Fruit fly (Drosophila melanogaster) whole organism, embryonic: ENCODE data around the gene robl22E.
A peak's percentile ranks its signal among the peaks of the same experiment; 100 is the strongest.

Experiments
- Atf3 ChIP-seq: fragments of 200-800 bp; sonication (Bioruptor generic); optimal IDR thresholded peaks from 3 replicates; lab custom pipeline; 2016; ENCODE audit warnings: missing biosample characterization, missing genetic modification characterization
- CG10147 ChIP-seq: fragments of 200-800 bp; sonication (Bioruptor generic); optimal IDR thresholded peaks from 2 replicates; lab custom pipeline; 2019; ENCODE audit warnings: missing biosample characterization, mild to moderate bottlenecking, missing genetic modification characterization, moderate library complexity
- CG12659 ChIP-seq: fragments of 200-800 bp; sonication (Bioruptor generic); optimal IDR thresholded peaks from 3 replicates; lab custom pipeline; 2017; ENCODE audit warnings: mild to moderate bottlenecking, missing biosample characterization, missing genetic modification reagents, missing genetic modification characterization
- CG12942 ChIP-seq: fragments of 200-800 bp; sonication (Bioruptor generic); optimal IDR thresholded peaks from 3 replicates; lab custom pipeline; 2016; ENCODE audit warnings: missing biosample characterization, missing genetic modification characterization
- CG14014 ChIP-seq: fragments of 200-800 bp; sonication (Bioruptor generic); IDR thresholded peaks from 2 replicates; pipeline ENCODE4 v1.3.6; 2022; ENCODE audit warnings: missing biosample characterization, missing genetic modification characterization
- CG16779 ChIP-seq: fragments of 200-800 bp; sonication (Bioruptor generic); IDR thresholded peaks from 2 replicates; pipeline ENCODE4 v1.3.6; 2022; ENCODE audit warnings: missing biosample characterization, missing genetic modification characterization
- CG16813 ChIP-seq: fragments of 200-800 bp; sonication (Bioruptor generic); IDR thresholded peaks from 3 replicates; pipeline ENCODE4 v1.3.6; 2022; ENCODE audit warnings: missing biosample characterization, missing genetic modification characterization; ENCODE audit not compliant: partially characterized antibody
- CG16815 ChIP-seq: fragments of 200-800 bp; sonication (Bioruptor generic); optimal IDR thresholded peaks from 3 replicates; lab custom pipeline; 2017; ENCODE audit warnings: missing biosample characterization, mild to moderate bottlenecking, missing genetic modification characterization
- CG18764 ChIP-seq: fragments of 200-800 bp; sonication (Bioruptor generic); optimal IDR thresholded peaks from 3 replicates; lab custom pipeline; 2016; ENCODE audit warnings: missing biosample characterization, missing genetic modification characterization
- CG2875 ChIP-seq: fragments of 200-800 bp; sonication (Bioruptor generic); optimal IDR thresholded peaks from 2 replicates; lab custom pipeline; 2017; ENCODE audit warnings: missing biosample characterization, mild to moderate bottlenecking, missing genetic modification characterization, missing genetic modification reagents
- CG30403 ChIP-seq: fragments of 200-800 bp; sonication (Bioruptor generic); optimal IDR thresholded peaks from 3 replicates; lab custom pipeline; 2016; ENCODE audit warnings: missing biosample characterization, missing genetic modification characterization
- CG3163 ChIP-seq: fragments of 200-800 bp; sonication (Bioruptor generic); optimal IDR thresholded peaks from 3 replicates; lab custom pipeline; 2016; ENCODE audit warnings: missing biosample characterization, missing genetic modification characterization
- CG4617 ChIP-seq: fragments of 200-800 bp; sonication (Bioruptor generic); optimal IDR thresholded peaks from 3 replicates; lab custom pipeline; 2016; ENCODE audit warnings: missing biosample characterization, missing genetic modification characterization, borderline replicate concordance
- CG4707 ChIP-seq: fragments of 200-800 bp; sonication (Bioruptor generic); optimal IDR thresholded peaks from 2 replicates; lab custom pipeline; 2018; ENCODE audit warnings: missing biosample characterization, mild to moderate bottlenecking, missing genetic modification characterization, moderate library complexity
- CG7556 ChIP-seq: fragments of 200-800 bp; sonication (Bioruptor generic); optimal IDR thresholded peaks from 2 replicates; lab custom pipeline; 2017; ENCODE audit warnings: missing biosample characterization, mild to moderate bottlenecking, missing genetic modification characterization
- CG9437 ChIP-seq: fragments of 200-800 bp; sonication (Bioruptor generic); optimal IDR thresholded peaks from 2 replicates; lab custom pipeline; 2018; ENCODE audit warnings: missing biosample characterization, mild to moderate bottlenecking, missing genetic modification characterization
- Deaf1 ChIP-seq: fragments of 200-800 bp; optimal IDR thresholded peaks from 3 replicates; lab custom pipeline; 2019; ENCODE audit warnings: missing biosample characterization, mild to moderate bottlenecking, missing genetic modification characterization, moderate library complexity
- Dll ChIP-seq: fragments of 200-800 bp; sonication (Bioruptor generic); IDR thresholded peaks from 4 replicates; pipeline ENCODE4 v1.3.6; 2022; ENCODE audit warnings: missing biosample characterization, missing genetic modification characterization; ENCODE audit not compliant: partially characterized antibody
- HHEX ChIP-seq: fragments of 200-800 bp; sonication (Bioruptor generic); optimal IDR thresholded peaks from 3 replicates; lab custom pipeline; 2017; ENCODE audit warnings: missing biosample characterization, mild to moderate bottlenecking, missing genetic modification characterization, missing genetic modification reagents
- HLHmδ ChIP-seq: fragments of 200-800 bp; sonication (Bioruptor generic); optimal IDR thresholded peaks from 2 replicates; lab custom pipeline; 2018; ENCODE audit warnings: missing biosample characterization, mild to moderate bottlenecking, missing genetic modification characterization, moderate library complexity
- Hr51 ChIP-seq, 2 experiments: fragments of 200-800 bp; sonication (Bioruptor generic); optimal IDR thresholded peaks; 2 replicates in 1 of 2; 3 replicates in 1 of 2; lab custom pipeline; 2016 to 2018; ENCODE audit warnings: missing biosample characterization in 2 of 2, missing genetic modification characterization in 2 of 2, mild to moderate bottlenecking in 1 of 2, moderate library complexity in 1 of 2
- Hr78 ChIP-seq, 2 experiments: fragments of 200-800 bp in 1 of 2; fragments of >200 bp in 1 of 2; sonication (Bioruptor generic) in 1 of 2; optimal IDR thresholded peaks; 2 replicates each; lab custom pipeline; 2017 to 2019; ENCODE audit warnings: missing biosample characterization in 2 of 2, missing genetic modification characterization in 2 of 2, mild to moderate bottlenecking in 1 of 2, moderate library complexity in 1 of 2
- Lim3 ChIP-seq: fragments of 200-800 bp; sonication (Bioruptor generic); IDR thresholded peaks from 2 replicates; pipeline ENCODE4 v1.3.6; 2022; ENCODE audit warnings: missing biosample characterization, missing genetic modification characterization
- Nf-YA ChIP-seq: fragments of 200-800 bp; sonication (Bioruptor generic); IDR thresholded peaks from 2 replicates; pipeline ENCODE4 v1.3.6; 2022; ENCODE audit warnings: missing biosample characterization, missing genetic modification characterization
- Ptx1 ChIP-seq: fragments of 200-800 bp; sonication (Bioruptor generic); IDR thresholded peaks from 2 replicates; pipeline ENCODE4 v1.3.6; 2022; ENCODE audit warnings: missing biosample characterization, missing genetic modification characterization
- Trl ChIP-seq, 3 experiments: fragments of >200 bp in 2 of 3; fragments of 200-800 bp in 1 of 3; sonication (Bioruptor generic) in 1 of 3; optimal IDR thresholded peaks; 2 replicates in 1 of 3; 3 replicates in 2 of 3; lab custom pipeline; 2016 to 2017; ENCODE audit warnings: missing biosample characterization in 1 of 3, missing genetic modification characterization in 1 of 3
- abd-A ChIP-seq: fragments of 200-800 bp; sonication (Bioruptor generic); optimal IDR thresholded peaks from 3 replicates; lab custom pipeline; 2019; ENCODE audit warnings: missing biosample characterization, mild to moderate bottlenecking, missing genetic modification characterization, moderate library complexity
- ase ChIP-seq: fragments of 200-800 bp; sonication (Bioruptor generic); IDR thresholded peaks from 3 replicates; pipeline ENCODE4 v1.3.6; 2022; ENCODE audit warnings: missing biosample characterization, missing genetic modification characterization
- ato ChIP-seq: fragments of 200-800 bp; sonication (Bioruptor generic); IDR thresholded peaks from 2 replicates; pipeline ENCODE4 v1.3.6; 2022; ENCODE audit warnings: missing biosample characterization, missing genetic modification characterization; ENCODE audit not compliant: partially characterized antibody
- az2 ChIP-seq: fragments of 200-800 bp; sonication (Bioruptor generic); optimal IDR thresholded peaks from 3 replicates; lab custom pipeline; 2016; ENCODE audit warnings: missing biosample characterization, missing genetic modification characterization
- bsh ChIP-seq, 2 experiments: fragments of 200-800 bp; sonication (Bioruptor generic); optimal IDR thresholded peaks; 2 replicates each; lab custom pipeline; 2017 to 2018; ENCODE audit warnings: mild to moderate bottlenecking in 2 of 2, missing biosample characterization in 2 of 2, missing genetic modification characterization in 2 of 2, moderate library complexity in 1 of 2
- dpn ChIP-seq, 2 experiments: fragments of 200-800 bp; sonication (Bioruptor generic); optimal IDR thresholded peaks; 3 replicates each; lab custom pipeline; 2016; ENCODE audit warnings: missing biosample characterization in 2 of 2, missing genetic modification characterization in 2 of 2
- gcm2 ChIP-seq: fragments of 200-800 bp; sonication (Bioruptor generic); optimal IDR thresholded peaks from 2 replicates; lab custom pipeline; 2016; ENCODE audit warnings: missing biosample characterization, missing genetic modification characterization
- ind ChIP-seq: fragments of 200-800 bp; sonication (Bioruptor generic); optimal IDR thresholded peaks from 3 replicates; lab custom pipeline; 2016; ENCODE audit warnings: missing biosample characterization, missing genetic modification characterization
- lola ChIP-seq, 3 experiments: fragments of >200 bp in 2 of 3; fragments of 200-800 bp in 1 of 3; sonication (Bioruptor generic) in 1 of 3; optimal IDR thresholded peaks; 2 replicates each; lab custom pipeline; 2017 to 2019; ENCODE audit warnings: missing biosample characterization in 3 of 3, missing genetic modification characterization in 3 of 3, mild to moderate bottlenecking in 1 of 3, moderate library complexity in 1 of 3
- maf-S ChIP-seq: fragments of 200-800 bp; sonication (Bioruptor generic); optimal IDR thresholded peaks from 2 replicates; lab custom pipeline; 2016; ENCODE audit warnings: missing biosample characterization, missing genetic modification characterization
- mld ChIP-seq: fragments of 200-800 bp; sonication (Bioruptor generic); IDR thresholded peaks from 3 replicates; pipeline ENCODE4 v1.3.6; 2022; ENCODE audit warnings: missing biosample characterization, missing genetic modification characterization; ENCODE audit not compliant: partially characterized antibody
- nau ChIP-seq: fragments of 200-800 bp; sonication (Bioruptor generic); optimal IDR thresholded peaks from 3 replicates; lab custom pipeline; 2017; ENCODE audit warnings: missing biosample characterization, mild to moderate bottlenecking, missing genetic modification characterization, missing genetic modification reagents
- onecut ChIP-seq: fragments of 200-800 bp; sonication (Bioruptor generic); IDR thresholded peaks from 2 replicates; pipeline ENCODE4 v1.3.6; 2022; ENCODE audit warnings: missing biosample characterization, missing genetic modification characterization
- otp ChIP-seq: fragments of 200-800 bp; sonication (Bioruptor generic); IDR thresholded peaks from 3 replicates; pipeline ENCODE4, ENCODE4 v1.3.6; 2022; ENCODE audit warnings: missing biosample characterization, missing genetic modification characterization
- p53 ChIP-seq: fragments of 200-800 bp; sonication (Bioruptor generic); optimal IDR thresholded peaks from 2 replicates; lab custom pipeline; 2016; ENCODE audit warnings: missing biosample characterization, missing genetic modification characterization
- peb ChIP-seq: fragments of 200-800 bp; sonication (Bioruptor generic); IDR thresholded peaks from 2 replicates; pipeline ENCODE4 v1.3.6; 2022; ENCODE audit warnings: missing biosample characterization, missing genetic modification characterization
- ranshi ChIP-seq: fragments of 200-800 bp; sonication (Bioruptor generic); IDR thresholded peaks from 2 replicates; pipeline ENCODE4 v1.3.6; 2022; ENCODE audit warnings: missing biosample characterization, missing genetic modification characterization
- z ChIP-seq: fragments of 200-800 bp; sonication (Bioruptor generic); IDR thresholded peaks from 3 replicates; pipeline ENCODE4 v1.3.6; 2022; ENCODE audit warnings: missing biosample characterization, missing genetic modification characterization

robl22E gene

dm6 chr2L:2311449-2311848 lies 20.9 kb upstream of the robl22E start, which contains the start of gene eys:
Gene eys, plus strand, starts transcription at chr2L:2311680.
- TF ChIP-seq CG16813 (GFP tag; lab: Robert Waterston, UW), result no peak
- no peak for TF ChIP-seq Hr51 (GFP tag; optimal IDR thresholded peaks at IDR 0.05; lab: Kevin White, UChicago)
- no peak for TF ChIP-seq Ptx1 (GFP tag; lab: Robert Waterston, UW)
- TF ChIP-seq CG2875, result no peak
- 0 out of 2 replicates have a peak, but pooled peaks have one; percentile 15 for TF ChIP-seq CG14014 (GFP tag; lab: Robert Waterston, UW)
- TF ChIP-seq Trl (optimal IDR thresholded peaks at IDR 0.05; lab: Kevin White, UChicago), result peak; percentile 11 to 29
- no peak for TF ChIP-seq Trl (GFP tag; optimal IDR thresholded peaks at IDR 0.05; lab: Kevin White, UChicago)
- no peak for TF ChIP-seq maf-S
- TF ChIP-seq Deaf1 (tag; lab: Kevin White, UChicago), result peak; percentile 90
- TF ChIP-seq CG3163 (GFP tag; lab: Kevin White, UChicago), result peak; percentile 29

dm6 chr2L:2307648-2308047 lies 17.1 kb upstream of the robl22E start, which contains the start of gene CG16995:
Gene CG16995, plus strand, starts transcription at chr2L:2307948.
- TF ChIP-seq gcm2 (GFP tag; lab: Kevin White, UChicago) (no peak), Lim3 (GFP tag; lab: Robert Waterston, UW) (no peak), ase (GFP tag; lab: Robert Waterston, UW) (no peak), ranshi (GFP tag; lab: Robert Waterston, UW) (no peak), CG12942 (GFP tag; lab: Kevin White, UChicago) (no peak), p53 (no peak), dpn (GFP tag; optimal IDR thresholded peaks at IDR 0.05; lab: Kevin White, UChicago) (no peak), CG16815 (GFP tag; lab: Kevin White, UChicago) (no peak)
- TF ChIP-seq, all 482 proteins: peak for 0

- TF ChIP-seq peb (GFP tag; lab: Robert Waterston, UW) (no peak), CG12659 (GFP tag; lab: Kevin White, UChicago) (no peak), abd-A (tag; lab: Kevin White, UChicago) (no peak), CG7556 (GFP tag; lab: Kevin White, UChicago) (no peak), CG16779 (GFP tag; lab: Robert Waterston, UW) (no peak), CG4707 (GFP tag; lab: Kevin White, UChicago) (no peak), nau (GFP tag; lab: Kevin White, UChicago) (no peak), ato (GFP tag; lab: Robert Waterston, UW) (no peak), HLHmδ (no peak), CG10147 (GFP tag; lab: Kevin White, UChicago) (no peak), mld (GFP tag; lab: Robert Waterston, UW) (no peak), Atf3 (GFP tag; lab: Kevin White, UChicago) (no peak), z (GFP tag; lab: Robert Waterston, UW) (no peak), az2 (no peak), CG9437 (no peak), ind (GFP tag; lab: Kevin White, UChicago) (no peak), onecut (GFP tag; lab: Robert Waterston, UW) (no peak)
Observed at dm6 chr2L:2299803-2300202, 9.3 kb upstream of the robl22E start, which contains the start of gene CG31949. Gene CG31949, plus strand, starts transcription at chr2L:2300103.

dm6 chr2L:2289316-2289715 lies 1.2 kb downstream of the robl22E start, which contains the start of gene CG17237:
Gene CG17237, minus strand, starts transcription at chr2L:2289416.
- TF ChIP-seq otp, result no peak
- TF ChIP-seq dpn (GFP tag; optimal IDR thresholded peaks at IDR 0.05; lab: Kevin White, UChicago), result no peak
- TF ChIP-seq HHEX (GFP tag; lab: Kevin White, UChicago), result no peak
- TF ChIP-seq lola (GFP tag; optimal IDR thresholded peaks at IDR 0.05; lab: Kevin White, UChicago), result no peak
- TF ChIP-seq CG4617 (GFP tag; lab: Kevin White, UChicago), result no peak
- no peak for TF ChIP-seq Hr78 (GFP tag; optimal IDR thresholded peaks at IDR 0.05; lab: Kevin White, UChicago)
- no peak for TF ChIP-seq Nf-YA
- TF ChIP-seq bsh (GFP tag; optimal IDR thresholded peaks at IDR 0.05; lab: Kevin White, UChicago), result no peak
- no peak for TF ChIP-seq CG18764 (GFP tag; lab: Kevin White, UChicago)
- no peak for TF ChIP-seq Dll (GFP tag; lab: Robert Waterston, UW)
- TF ChIP-seq CG30403, result no peak
